Worm (Caenorhabditis elegans): Measurements from ENCODE around the gene Y43F8C.16.

The Y43F8C.16 gene

ce11 chrV:19727990-19728389 lies 12.7 kb upstream of the Y43F8C.16 start:
- TF ChIP-seq set-16 (GFP tag; IDR thresholded peaks at IDR 0.05): peak; percentile 75
- no peak for TF ChIP-seq ceh-28 (tag; optimal IDR thresholded peaks at IDR 0.05)
- TF ChIP-seq Y75B8A.6 (GFP tag; IDR thresholded peaks at IDR 0.05): no peak
- TF ChIP-seq nhr-237 (tag; optimal IDR thresholded peaks at IDR 0.05): no peak
- peak; percentile 9 for TF ChIP-seq lin-13 (GFP tag; optimal IDR thresholded peaks at IDR 0.05)
- TF ChIP-seq daf-16 (GFP tag; optimal IDR thresholded peaks at IDR 0.05): no peak
- no peak for TF ChIP-seq daf-16 (tag; optimal IDR thresholded peaks at IDR 0.05)
- no peak for TF ChIP-seq madf-9 (GFP tag; conservative IDR thresholded peaks at IDR 0.05)
- no peak for TF ChIP-seq F49E8.2 (tag; optimal IDR thresholded peaks at IDR 0.05; ENCODE audit: borderline replicate concordance)

- TF ChIP-seq aha-1 (tag): peak; percentile 75
- no peak for TF ChIP-seq nhr-48 (tag; optimal IDR thresholded peaks at IDR 0.05)
Observed at ce11 chrV:19724589-19724988, 9.3 kb upstream of the Y43F8C.16 start.

DNA sequence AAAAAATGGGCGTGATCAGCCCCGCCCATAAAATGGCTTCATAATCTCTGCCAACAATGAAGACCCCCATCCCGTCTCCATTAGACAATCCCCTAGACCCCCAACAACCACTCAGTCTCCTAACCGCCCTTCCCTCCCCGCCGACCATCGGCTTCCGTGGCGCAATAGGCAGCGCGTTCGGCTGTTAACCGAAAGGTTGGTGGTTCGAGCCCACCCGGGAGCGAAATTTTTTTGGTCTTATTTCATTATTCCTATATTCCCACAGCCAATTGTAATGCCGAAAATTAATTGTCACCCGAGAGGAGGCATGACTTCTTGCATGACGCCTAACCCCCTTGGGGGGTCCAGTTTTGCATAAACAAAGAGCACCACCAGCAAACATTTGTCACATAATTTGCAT lies 7.6 kb upstream of the Y43F8C.16 start:
- no peak for TF ChIP-seq ces-1 (GFP tag; optimal IDR thresholded peaks at IDR 0.05)
- TF ChIP-seq dmd-9 (GFP tag; IDR thresholded peaks at IDR 0.05): 0 out of 2 replicates have a peak, but pooled peaks have one; percentile 42
- 0 out of 2 replicates have a peak, but pooled peaks have one; percentile 39 for TF ChIP-seq snpc-1.2 (GFP tag; IDR thresholded peaks at IDR 0.05)
- TF ChIP-seq hlh-11 (tag; optimal IDR thresholded peaks at IDR 0.05): peak; percentile 27
- no peak for TF ChIP-seq dve-1 (tag; optimal IDR thresholded peaks at IDR 0.05; ENCODE audit: insufficient read depth)
- TF ChIP-seq F26F4.8 (GFP tag; conservative IDR thresholded peaks at IDR 0.05): 0 out of 2 replicates have a peak, but pooled peaks have one; percentile 39
- peak; percentile 52 for TF ChIP-seq dmd-6 (GFP tag; IDR thresholded peaks at IDR 0.05)
- 0 out of 2 replicates have a peak, but pooled peaks have one; percentile 31 for TF ChIP-seq lin-29 (GFP tag; IDR thresholded peaks at IDR 0.05)
- TF ChIP-seq egl-43 (GFP tag; IDR thresholded peaks at IDR 0.05): peak; percentile 87
- TF ChIP-seq set-16 (GFP tag; IDR thresholded peaks at IDR 0.05): peak; percentile 64
- TF ChIP-seq D1046.2 (GFP tag; IDR thresholded peaks at IDR 0.05): peak; percentile 69; the same call in 1 of the 2 replicates
- no peak for TF ChIP-seq zfp-2 (tag; optimal IDR thresholded peaks at IDR 0.05)
- no peak for TF ChIP-seq sdz-12 (GFP tag; optimal IDR thresholded peaks at IDR 0.05)
- TF ChIP-seq unc-39 (tag; optimal IDR thresholded peaks at IDR 0.05): no peak
- TF ChIP-seq unc-62 (GFP tag; optimal IDR thresholded peaks at IDR 0.05 in 1 of 2): peak in 1 of 2 experiments; percentile 83
- TF ChIP-seq unc-62 (tag; optimal IDR thresholded peaks at IDR 0.05): no peak
- TF ChIP-seq lin-39 (tag; optimal IDR thresholded peaks at IDR 0.05): no peak
- TF ChIP-seq hmg-1.1 (GFP tag; IDR thresholded peaks at IDR 0.05): peak; percentile 67
- TF ChIP-seq nhr-42 (GFP tag; IDR thresholded peaks at IDR 0.05): 0 out of 2 replicates have a peak, but pooled peaks have one; percentile 51
- TF ChIP-seq tra-1 (GFP tag; IDR thresholded peaks at IDR 0.05): peak; percentile 43; the same call in 1 of the 2 replicates
- TF ChIP-seq ctbp-1 (GFP tag; IDR thresholded peaks at IDR 0.05): peak; percentile 16; the same call in 1 of the 2 replicates
- no peak for TF ChIP-seq nhr-237 (tag; optimal IDR thresholded peaks at IDR 0.05)
- TF ChIP-seq lir-3 (tag; optimal IDR thresholded peaks at IDR 0.05): no peak
- TF ChIP-seq lin-1 (GFP tag; IDR thresholded peaks at IDR 0.05): 0 out of 2 replicates have a peak, but pooled peaks have one; percentile 20
- peak; percentile 73 for TF ChIP-seq lim-7 (GFP tag; IDR thresholded peaks at IDR 0.05)
- no peak for TF ChIP-seq unc-130 (GFP tag; optimal IDR thresholded peaks at IDR 0.05)
- peak in 1 of 2 experiments; percentile 9 for TF ChIP-seq daf-16 (GFP tag; optimal IDR thresholded peaks at IDR 0.05)
- no peak for TF ChIP-seq daf-16 (tag; optimal IDR thresholded peaks at IDR 0.05)
- no peak for TF ChIP-seq nhr-111 (GFP tag; optimal IDR thresholded peaks at IDR 0.05)
- peak; percentile 43 for TF ChIP-seq aha-1 (tag)
- no peak for TF ChIP-seq R02D3.7 (tag; optimal IDR thresholded peaks at IDR 0.05)
- TF ChIP-seq saeg-2 (GFP tag; IDR thresholded peaks at IDR 0.05): 0 out of 2 replicates have a peak, but pooled peaks have one; percentile 56
- 0 out of 2 replicates have a peak, but pooled peaks have one; percentile 40 for TF ChIP-seq F44E2.7 (GFP tag; IDR thresholded peaks at IDR 0.05)
- TF ChIP-seq skn-1 (tag; optimal IDR thresholded peaks at IDR 0.05): no peak
- 0 out of 2 replicates have a peak, but pooled peaks have one; percentile 44 for TF ChIP-seq vab-7 (GFP tag; IDR thresholded peaks at IDR 0.05)
- peak; percentile 35 for TF ChIP-seq Y5F2A.4 (GFP tag; optimal IDR thresholded peaks at IDR 0.05)
- TF ChIP-seq nhr-10 (tag; optimal IDR thresholded peaks at IDR 0.05): no peak
- peak; percentile 47 for TF ChIP-seq lin-38 (GFP tag; IDR thresholded peaks at IDR 0.05)
- no peak for TF ChIP-seq rbr-2 (tag; optimal IDR thresholded peaks at IDR 0.05)
- peak; percentile 45; the same call in 1 of the 2 replicates for TF ChIP-seq pha-4 (GFP tag; IDR thresholded peaks at IDR 0.05)
- no peak for TF ChIP-seq pha-4 (tag; optimal IDR thresholded peaks at IDR 0.05)
